Fruit fly (Drosophila melanogaster): ENCODE measurements around the gene Lgr4.

The Lgr4 gene

dm6 chrX:13128750-13129152 lies 60.2 kb downstream of the Lgr4 start, which contains the start of the genes CG32638, CG15717 and MFS10 (continued):
- TF ChIP-seq Sry-δ (GFP tag; optimal IDR thresholded peaks at IDR 0.05) (peak; percentile 53), ham (GFP tag; IDR thresholded peaks at IDR 0.05) (no peak), CG12659 (GFP tag; optimal IDR thresholded peaks at IDR 0.05) (peak; percentile 86), CkIIα-i1 (GFP tag; IDR thresholded peaks at IDR 0.05) (no peak), grn (GFP tag; optimal IDR thresholded peaks at IDR 0.05) (peak; percentile 99), CG2129 (GFP tag; IDR thresholded peaks at IDR 0.05; ENCODE audit: partially characterized antibody) (no peak), E2f2 (GFP tag; IDR thresholded peaks at IDR 0.05) (peak; percentile 75), pnt (GFP tag; optimal IDR thresholded peaks at IDR 0.05) (no peak), lbe (GFP tag; optimal IDR thresholded peaks at IDR 0.05) (no peak), NfI (GFP tag; optimal IDR thresholded peaks at IDR 0.05) (peak; percentile 27), Max (GFP tag; optimal IDR thresholded peaks at IDR 0.05) (no peak), CG14014 (GFP tag; IDR thresholded peaks at IDR 0.05) (0 out of 2 replicates have a peak, but pooled peaks have one; percentile 10), Oli (tag; optimal IDR thresholded peaks at IDR 0.05) (no peak), cas (GFP tag; IDR thresholded peaks at IDR 0.05) (no peak), Six4 (GFP tag; optimal IDR thresholded peaks at IDR 0.05) (no peak), NFAT (GFP tag; IDR thresholded peaks at IDR 0.05) (no peak), CG3838 (GFP tag; optimal IDR thresholded peaks at IDR 0.05) (peak; percentile 0), hkb (optimal IDR thresholded peaks at IDR 0.05) (no peak), hkb (GFP tag; IDR thresholded peaks at IDR 0.05) (no peak), Dip3 (GFP tag; optimal IDR thresholded peaks at IDR 0.05) (no peak), zfh1 (GFP tag; IDR thresholded peaks at IDR 0.05) (peak; percentile 31; the same call in 1 of the 3 replicates), zen (tag; optimal IDR thresholded peaks at IDR 0.05) (peak; percentile 32), Dfd (GFP tag; optimal IDR thresholded peaks at IDR 0.05) (no peak), Hr78 (GFP tag; optimal IDR thresholded peaks at IDR 0.05) (no peak), CG12391 (tag; optimal IDR thresholded peaks at IDR 0.05) (peak; percentile 24), slou (GFP tag; optimal IDR thresholded peaks at IDR 0.05) (no peak), nerfin-1 (tag; optimal IDR thresholded peaks at IDR 0.05) (peak; percentile 4), Ets65A (GFP tag) (peak; percentile 21), fd96Cb (tag; optimal IDR thresholded peaks at IDR 0.05) (no peak), Chrac-16 (GFP tag; optimal IDR thresholded peaks at IDR 0.05) (no peak), CG11504 (tag; optimal IDR thresholded peaks at IDR 0.05) (peak; percentile 17), Taf1 (GFP tag; IDR thresholded peaks at IDR 0.05) (no peak)

- TF ChIP-seq hb (GFP tag; IDR thresholded peaks at IDR 0.05; ENCODE audit: partially characterized antibody) (0 out of 3 replicates have a peak, but pooled peaks have one; percentile 18), D (optimal IDR thresholded peaks at IDR 0.05) (no peak), D (GFP tag; optimal IDR thresholded peaks at IDR 0.05) (peak; percentile 31), HmgD (GFP tag; optimal IDR thresholded peaks at IDR 0.05) (no peak), Dp (GFP tag; optimal IDR thresholded peaks at IDR 0.05) (no peak), emc (GFP tag; optimal IDR thresholded peaks at IDR 0.05) (no peak), Ets65A (GFP tag) (peak; percentile 87), lab (GFP tag; optimal IDR thresholded peaks at IDR 0.05) (no peak), CG15696 (tag; optimal IDR thresholded peaks at IDR 0.05) (no peak), YL-1 (GFP tag; optimal IDR thresholded peaks at IDR 0.05) (no peak), CG6813 (GFP tag; optimal IDR thresholded peaks at IDR 0.05) (no peak), wek (GFP tag; optimal IDR thresholded peaks at IDR 0.05) (no peak), fd96Cb (tag; optimal IDR thresholded peaks at IDR 0.05) (peak; percentile 30), GATAe (GFP tag; conservative IDR thresholded peaks at IDR 0.05) (no peak), CG7556 (GFP tag; optimal IDR thresholded peaks at IDR 0.05) (no peak), her (GFP tag; optimal IDR thresholded peaks at IDR 0.05) (no peak), sug (tag; optimal IDR thresholded peaks at IDR 0.05) (no peak), CG12391 (tag; optimal IDR thresholded peaks at IDR 0.05) (peak; percentile 39), chif (GFP tag; optimal IDR thresholded peaks at IDR 0.05) (peak; percentile 23 to 51), row (GFP tag; IDR thresholded peaks at IDR 0.05) (peak; percentile 37; the same call in 2 of the 3 replicates), Hey (tag; optimal IDR thresholded peaks at IDR 0.05) (no peak), CrebB (tag; optimal IDR thresholded peaks at IDR 0.05) (no peak)
Observed at dm6 chrX:13127973-13128749, 60.8 kb downstream of the Lgr4 start.

Data from whole organism, embryonic.